Worm (Caenorhabditis elegans) whole organism, L4 larva: ENCODE data around the gene ZK1307.7.
A peak's percentile ranks its signal among the peaks of the same experiment; 100 is the strongest.

ENCODE experiments used
- aha-1 ChIP-seq: fragments of 150-350 bp; peaks from one replicate; lab custom pipeline; 2014; ENCODE audit warnings: missing biosample characterization, missing genetic modification characterization
- ama-1 ChIP-seq: fragments of 150-350 bp; optimal IDR thresholded peaks from 2 replicates; lab custom pipeline; 2014; ENCODE audit warnings: inconsistent platforms, mixed read lengths
- ceh-44 ChIP-seq: fragments of 200-800 bp; sonication (Bioruptor generic); IDR thresholded peaks from 2 replicates; pipeline ENCODE4 v1.3.6; 2022; ENCODE audit warnings: missing genetic modification reagents, missing genetic modification characterization, missing compliant biosample characterization
- ceh-62 ChIP-seq: sonication (generic microtip); optimal IDR thresholded peaks from 2 replicates; lab custom pipeline; 2017; ENCODE audit warnings: missing biosample characterization, missing genetic modification characterization
- ceh-82 ChIP-seq: sonication (generic microtip); optimal IDR thresholded peaks from 2 replicates; lab custom pipeline; 2017; ENCODE audit warnings: missing biosample characterization, missing genetic modification characterization
- cey-2 ChIP-seq: sonication (generic microtip); optimal IDR thresholded peaks from 3 replicates; lab custom pipeline; 2017; ENCODE audit warnings: missing genetic modification characterization, mild to moderate bottlenecking, missing compliant biosample characterization, antibody characterized with exemption, borderline replicate concordance; ENCODE audit not compliant: insufficient read depth
- ctbp-1 ChIP-seq: fragments of 200-800 bp; sonication (Bioruptor generic); IDR thresholded peaks from 2 replicates; pipeline ENCODE4 v1.3.6; 2022; ENCODE audit warnings: missing genetic modification reagents, missing genetic modification characterization, missing compliant biosample characterization
- daf-16 ChIP-seq, 3 experiments: sonication (generic microtip); optimal IDR thresholded peaks; 2 replicates each; lab custom pipeline; 2016 to 2017; ENCODE audit warnings: missing genetic modification characterization in 3 of 3, missing genetic modification reagents in 3 of 3, mild to moderate bottlenecking in 2 of 3, missing compliant biosample characterization in 2 of 3, missing biosample characterization in 1 of 3, moderate library complexity in 1 of 3
- daf-19 ChIP-seq: fragments of 200-800 bp; sonication (Bioruptor generic); conservative IDR thresholded peaks from 2 replicates; pipeline ENCODE4 v1.3.6; 2022; ENCODE audit warnings: missing genetic modification characterization, missing compliant biosample characterization
- dmd-6 ChIP-seq: fragments of 200-800 bp; sonication (Bioruptor generic); IDR thresholded peaks from 2 replicates; pipeline ENCODE4 v1.3.6; 2022; ENCODE audit warnings: missing genetic modification reagents, missing genetic modification characterization, missing compliant biosample characterization
- dmd-9 ChIP-seq: fragments of 200-800 bp; sonication (Bioruptor generic); IDR thresholded peaks from 2 replicates; pipeline ENCODE4 v1.3.6; 2022; ENCODE audit warnings: missing genetic modification reagents, missing genetic modification characterization, missing compliant biosample characterization
- dpl-1 ChIP-seq: fragments of 150-350 bp; optimal IDR thresholded peaks from 2 replicates; lab custom pipeline; 2014; ENCODE audit warnings: missing biosample characterization, missing genetic modification reagents, missing genetic modification characterization
- dve-1 ChIP-seq: sonication (generic microtip); optimal IDR thresholded peaks from 2 replicates; lab custom pipeline; 2017; ENCODE audit warnings: antibody characterized with exemption, mild to moderate bottlenecking, missing genetic modification characterization, missing compliant biosample characterization; ENCODE audit not compliant: insufficient read depth
- fkh-10 ChIP-seq: fragments of 150-350 bp; optimal IDR thresholded peaks from 2 replicates; lab custom pipeline; 2014; ENCODE audit warnings: missing biosample characterization, missing genetic modification reagents, missing genetic modification characterization
- hlh-11 ChIP-seq: fragments of 200-800 bp; sonication (Bioruptor generic); optimal IDR thresholded peaks from 2 replicates; lab custom pipeline; 2018; ENCODE audit warnings: mild to moderate bottlenecking, missing genetic modification characterization, missing compliant biosample characterization
- hlh-30 ChIP-seq: sonication (generic microtip); optimal IDR thresholded peaks from 2 replicates; lab custom pipeline; 2017; ENCODE audit warnings: antibody characterized with exemption, mild to moderate bottlenecking, missing genetic modification characterization, missing compliant biosample characterization; ENCODE audit not compliant: insufficient read depth
- hmg-1.1 ChIP-seq: fragments of 200-800 bp; sonication (Bioruptor generic); IDR thresholded peaks from 2 replicates; pipeline ENCODE4 v1.3.6; 2022; ENCODE audit warnings: missing genetic modification reagents, missing genetic modification characterization, missing compliant biosample characterization
- lin-13 ChIP-seq: fragments of 150-350 bp; optimal IDR thresholded peaks from 2 replicates; lab custom pipeline; 2014; ENCODE audit warnings: missing biosample characterization, missing genetic modification reagents, missing genetic modification characterization
- lin-29 ChIP-seq: fragments of 200-800 bp; sonication (Bioruptor generic); IDR thresholded peaks from 2 replicates; pipeline ENCODE4 v1.3.6; 2022; ENCODE audit warnings: missing genetic modification reagents, missing genetic modification characterization, missing compliant biosample characterization
- lir-3 ChIP-seq: sonication (generic microtip); optimal IDR thresholded peaks from 2 replicates; lab custom pipeline; 2016; ENCODE audit warnings: mild to moderate bottlenecking, missing genetic modification characterization, missing compliant biosample characterization
- lsy-2 ChIP-seq, 2 experiments: fragments of 150-350 bp in 1 of 2; sonication (generic microtip) in 1 of 2; optimal IDR thresholded peaks; 2 replicates each; lab custom pipeline; 2014 to 2017; ENCODE audit warnings: missing biosample characterization in 2 of 2, missing genetic modification characterization in 2 of 2
- mdl-1 ChIP-seq, 2 experiments: fragments of 150-350 bp in 1 of 2; sonication (generic microtip) in 1 of 2; optimal IDR thresholded peaks; 2 replicates each; lab custom pipeline; 2014 to 2017; ENCODE audit warnings: missing biosample characterization in 2 of 2, missing genetic modification characterization in 2 of 2
- mes-2 ChIP-seq: sonication (generic microtip); optimal IDR thresholded peaks from 2 replicates; lab custom pipeline; 2016; ENCODE audit warnings: missing genotype, mild to moderate bottlenecking, missing genetic modification characterization, missing compliant biosample characterization; ENCODE audit not compliant: poor library complexity, severe bottlenecking
- mxl-3 ChIP-seq: fragments of 200-800 bp; sonication (Bioruptor generic); optimal IDR thresholded peaks from 2 replicates; lab custom pipeline; 2018; ENCODE audit warnings: mild to moderate bottlenecking, missing genetic modification characterization, missing compliant biosample characterization
- nhr-102 ChIP-seq: sonication (generic microtip); optimal IDR thresholded peaks from 2 replicates; lab custom pipeline; 2016; ENCODE audit warnings: mild to moderate bottlenecking, missing genetic modification characterization, moderate library complexity, missing compliant biosample characterization
- nhr-11 ChIP-seq: fragments of 150-350 bp; optimal IDR thresholded peaks from 2 replicates; lab custom pipeline; 2014; ENCODE audit warnings: missing biosample characterization, missing genetic modification characterization
- nhr-111 ChIP-seq: fragments of 200-800 bp; sonication (Bioruptor generic); optimal IDR thresholded peaks from 2 replicates; lab custom pipeline; 2018; ENCODE audit warnings: mild to moderate bottlenecking, missing genetic modification characterization, missing compliant biosample characterization
- nhr-25 ChIP-seq: sonication (generic microtip); optimal IDR thresholded peaks from 2 replicates; lab custom pipeline; 2017; ENCODE audit warnings: missing genetic modification characterization, mild to moderate bottlenecking, missing compliant biosample characterization, antibody characterized with exemption, moderate library complexity, borderline replicate concordance; ENCODE audit not compliant: insufficient read depth
- nhr-28 ChIP-seq: fragments of 150-350 bp; optimal IDR thresholded peaks from 2 replicates; lab custom pipeline; 2014; ENCODE audit warnings: missing biosample characterization, missing genetic modification characterization
- nhr-42 ChIP-seq: fragments of 200-800 bp; sonication (Bioruptor generic); IDR thresholded peaks from 2 replicates; pipeline ENCODE4 v1.3.6; 2022; ENCODE audit warnings: missing genetic modification characterization, missing compliant biosample characterization
- nhr-6 ChIP-seq: fragments of 150-350 bp; optimal IDR thresholded peaks from 2 replicates; lab custom pipeline; 2014; ENCODE audit warnings: missing biosample characterization, missing genetic modification characterization
- nhr-76 ChIP-seq: fragments of 150-350 bp; optimal IDR thresholded peaks from 2 replicates; lab custom pipeline; 2014; ENCODE audit warnings: missing biosample characterization, missing genetic modification characterization
- nhr-77 ChIP-seq: fragments of 150-350 bp; optimal IDR thresholded peaks from 2 replicates; lab custom pipeline; 2014; ENCODE audit warnings: missing biosample characterization, missing genetic modification characterization
- pqm-1 ChIP-seq: sonication (generic microtip); optimal IDR thresholded peaks from 2 replicates; lab custom pipeline; 2017; ENCODE audit warnings: missing biosample characterization, missing genetic modification characterization
- sdz-12 ChIP-seq: fragments of 200-800 bp; sonication (Bioruptor generic); optimal IDR thresholded peaks from 2 replicates; lab custom pipeline; 2018; ENCODE audit warnings: mild to moderate bottlenecking, missing genetic modification characterization, missing compliant biosample characterization
- set-16 ChIP-seq: fragments of 200-800 bp; sonication (Bioruptor generic); IDR thresholded peaks from 2 replicates; pipeline ENCODE4 v1.3.6; 2022; ENCODE audit warnings: missing genetic modification reagents, missing genetic modification characterization, missing compliant biosample characterization
- skn-1 ChIP-seq: fragments of 150-350 bp; optimal IDR thresholded peaks from 2 replicates; lab custom pipeline; 2014; ENCODE audit warnings: missing biosample characterization, missing genetic modification characterization
- snpc-1.2 ChIP-seq: fragments of 200-800 bp; sonication (Bioruptor generic); IDR thresholded peaks from 2 replicates; pipeline ENCODE4 v1.3.6; 2022; ENCODE audit warnings: missing genetic modification reagents, missing genetic modification characterization, missing compliant biosample characterization
- snpc-4 ChIP-seq: fragments of 150-350 bp; optimal IDR thresholded peaks from 2 replicates; lab custom pipeline; 2014; ENCODE audit warnings: missing biosample characterization, missing genetic modification characterization
- spr-3 ChIP-seq: fragments of 200-800 bp; sonication (Bioruptor generic); optimal IDR thresholded peaks from 2 replicates; lab custom pipeline; 2018; ENCODE audit warnings: mild to moderate bottlenecking, missing genetic modification characterization, missing compliant biosample characterization
- unc-39 ChIP-seq: sonication (generic microtip); optimal IDR thresholded peaks from 2 replicates; lab custom pipeline; 2017; ENCODE audit warnings: missing biosample characterization, missing genetic modification characterization
- unc-62 ChIP-seq, 3 experiments: fragments of 150-350 bp in 1 of 3; sonication (generic microtip); optimal IDR thresholded peaks in 2 of 3; peaks in 1 of 3; 1 replicate in 1 of 3; 2 replicates in 2 of 3; lab custom pipeline; 2014 to 2017; ENCODE audit warnings: missing biosample characterization in 3 of 3, missing genetic modification characterization in 3 of 3, missing genetic modification reagents in 3 of 3, missing genotype in 1 of 3
- ztf-11 ChIP-seq: fragments of 150-350 bp; optimal IDR thresholded peaks from 2 replicates; lab custom pipeline; 2014; ENCODE audit warnings: missing biosample characterization, missing genetic modification characterization
- ztf-7 ChIP-seq: fragments of 150-350 bp; optimal IDR thresholded peaks from 2 replicates; lab custom pipeline; 2014; ENCODE audit warnings: missing biosample characterization, missing genetic modification characterization

Gene ZK1307.7

DNA sequence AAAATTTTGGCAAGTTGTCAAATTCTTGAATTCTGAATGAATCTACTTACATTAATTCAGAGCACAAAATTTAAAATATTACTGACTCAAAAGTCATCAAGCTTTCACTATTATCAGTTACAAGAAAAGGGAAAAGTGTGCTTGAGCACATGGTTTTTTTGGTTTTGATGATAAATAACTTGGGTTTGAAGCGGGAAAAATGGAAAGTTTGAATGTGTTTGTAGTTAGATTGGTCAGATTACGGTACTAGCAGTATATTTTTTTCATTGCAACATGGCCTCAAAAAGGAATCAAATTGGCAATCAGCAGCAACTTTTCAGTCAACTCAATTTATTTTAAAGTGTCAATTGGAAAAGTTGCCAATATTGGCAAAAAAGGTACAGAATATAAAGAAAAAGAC, 31.7 kb upstream of the ZK1307.7 start:
- TF ChIP-seq nhr-77 (tag; lab: Kevin White, UChicago): peak; percentile 15
- no peak for TF ChIP-seq spr-3 (GFP tag; lab: Kevin White, UChicago)
- TF ChIP-seq sdz-12 (GFP tag; lab: Kevin White, UChicago): no peak
- TF ChIP-seq ceh-82: no peak
- peak; percentile 37 for TF ChIP-seq pqm-1 (tag; lab: Kevin White, UChicago)
- TF ChIP-seq daf-16 (GFP tag; optimal IDR thresholded peaks at IDR 0.05; lab: Kevin White, UChicago): no peak
- peak; percentile 47 for TF ChIP-seq daf-16 (tag; optimal IDR thresholded peaks at IDR 0.05; lab: Kevin White, UChicago)
- peak; percentile 40 for TF ChIP-seq nhr-28 (tag; lab: Kevin White, UChicago)
- no peak for TF ChIP-seq skn-1 (tag; lab: Kevin White, UChicago)
- no peak for TF ChIP-seq unc-39 (tag; lab: Kevin White, UChicago)
- peak; percentile 52; the same call in 1 of the 2 replicates for TF ChIP-seq dmd-6
- peak; percentile 25 for TF ChIP-seq hlh-30 (tag; lab: Kevin White, UChicago)
- no peak for TF ChIP-seq fkh-10 (GFP tag; lab: Kevin White, UChicago)
- TF ChIP-seq lsy-2 (tag; optimal IDR thresholded peaks at IDR 0.05; lab: Kevin White, UChicago): peak in 1 of 2 experiments; percentile 4
- no peak for TF ChIP-seq unc-62 (GFP tag; optimal IDR thresholded peaks at IDR 0.05 in 1 of 2; lab: Kevin White, UChicago)
- no peak for TF ChIP-seq unc-62 (tag; optimal IDR thresholded peaks at IDR 0.05; lab: Kevin White, UChicago)
- TF ChIP-seq, all 104 proteins: peak for 7

DNA sequence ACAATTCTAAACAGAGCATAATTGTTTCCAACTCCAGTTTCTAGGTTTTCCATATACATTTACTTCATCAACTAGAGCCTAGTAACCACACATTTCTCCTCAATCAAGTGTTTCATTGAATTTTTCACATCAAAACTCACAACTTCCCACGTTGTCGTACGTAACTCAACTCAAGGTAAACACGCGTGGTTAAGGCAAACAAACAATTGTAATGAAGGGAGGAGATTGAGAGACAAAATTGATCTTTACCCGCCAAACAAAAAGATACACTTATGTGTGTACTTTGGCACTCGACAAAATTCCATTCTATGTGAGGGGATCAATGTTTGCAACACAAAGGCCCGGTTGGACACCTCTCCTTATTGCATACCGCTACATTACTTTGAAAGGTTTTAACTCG, 31.1 kb upstream of the ZK1307.7 start, which contains the start of gene nhr-19:
Gene nhr-19, minus strand, starts transcription at position 191 of the 400 bp plus-strand sequence.
- TF ChIP-seq nhr-102 (no peak), daf-16 (GFP tag; optimal IDR thresholded peaks at IDR 0.05; lab: Kevin White, UChicago) (no peak), daf-16 (tag; optimal IDR thresholded peaks at IDR 0.05; lab: Kevin White, UChicago) (peak; percentile 63), unc-62 (GFP tag; optimal IDR thresholded peaks at IDR 0.05 in 1 of 2; lab: Kevin White, UChicago) (peak in 1 of 2 experiments; percentile 88), unc-62 (tag; optimal IDR thresholded peaks at IDR 0.05; lab: Kevin White, UChicago) (no peak), mxl-3 (GFP tag; lab: Kevin White, UChicago) (peak; percentile 33), snpc-1.2 (GFP tag; lab: Robert Waterston, UW) (no peak), aha-1 (tag; lab: Kevin White, UChicago) (peak; percentile 72), nhr-28 (tag; lab: Kevin White, UChicago) (peak; percentile 23), nhr-11 (tag; lab: Kevin White, UChicago) (peak; percentile 74), ceh-62 (tag; lab: Kevin White, UChicago) (no peak)
- TF ChIP-seq, all 104 proteins: peak for 6

DNA sequence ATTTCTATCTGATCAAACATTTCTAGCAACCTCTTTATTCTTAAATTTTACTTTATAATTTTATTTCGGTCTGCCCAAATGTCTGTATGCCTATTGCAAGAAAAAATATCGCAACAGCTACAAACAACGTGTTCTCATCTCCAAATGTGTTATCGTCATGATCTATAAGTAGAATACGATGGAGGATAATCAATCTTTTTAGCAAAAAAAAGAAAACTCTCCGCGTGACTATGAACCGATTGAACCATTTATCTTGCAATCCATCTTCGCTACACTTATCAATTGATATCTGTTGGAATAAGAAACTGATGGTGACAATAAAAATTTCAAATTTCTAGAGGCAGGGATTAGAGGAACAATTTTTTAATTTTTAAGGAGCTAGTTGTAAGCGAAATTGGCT, 30.4 kb upstream of the ZK1307.7 start:
- TF ChIP-seq nhr-76 (tag; lab: Kevin White, UChicago) (no peak), ama-1 (no peak), nhr-25 (tag; lab: Kevin White, UChicago) (no peak), mdl-1 (tag; optimal IDR thresholded peaks at IDR 0.05; lab: Kevin White, UChicago) (peak in 1 of 2 experiments; percentile 59), mes-2 (tag; lab: Kevin White, UChicago) (no peak), lin-13 (GFP tag; lab: Kevin White, UChicago) (no peak), dpl-1 (GFP tag; lab: Kevin White, UChicago) (no peak), hlh-11 (tag; lab: Kevin White, UChicago) (no peak), nhr-42 (GFP tag; lab: Robert Waterston, UW) (no peak), nhr-28 (tag; lab: Kevin White, UChicago) (peak; percentile 61), hmg-1.1 (no peak), hlh-30 (tag; lab: Kevin White, UChicago) (peak; percentile 45), snpc-4 (tag; lab: Kevin White, UChicago) (no peak), nhr-6 (no peak), daf-19 (GFP tag; lab: Robert Waterston, UW) (no peak), set-16 (GFP tag; lab: Robert Waterston, UW) (no peak), ztf-11 (tag; lab: Kevin White, UChicago) (no peak), mxl-3 (GFP tag; lab: Kevin White, UChicago) (peak; percentile 44), unc-62 (GFP tag; optimal IDR thresholded peaks at IDR 0.05 in 1 of 2; lab: Kevin White, UChicago) (peak in 1 of 2 experiments; percentile 8), unc-62 (tag; optimal IDR thresholded peaks at IDR 0.05; lab: Kevin White, UChicago) (no peak), lin-29 (GFP tag; lab: Robert Waterston, UW) (no peak), cey-2 (tag; lab: Kevin White, UChicago) (no peak), lir-3 (tag; lab: Kevin White, UChicago) (no peak), dve-1 (tag; lab: Kevin White, UChicago) (no peak), dmd-9 (GFP tag; lab: Robert Waterston, UW) (no peak), ceh-44 (GFP tag; lab: Robert Waterston, UW) (no peak), nhr-111 (no peak), ztf-7 (tag; lab: Kevin White, UChicago) (no peak), spr-3 (GFP tag; lab: Kevin White, UChicago) (no peak), nhr-11 (tag; lab: Kevin White, UChicago) (peak; percentile 42), ctbp-1 (GFP tag; lab: Robert Waterston, UW) (0 out of 2 replicates have a peak, but pooled peaks have one; percentile 30)
